Fruit fly (Drosophila melanogaster): ENCODE data around the gene CG13693.

Gene CG13693

DNA sequence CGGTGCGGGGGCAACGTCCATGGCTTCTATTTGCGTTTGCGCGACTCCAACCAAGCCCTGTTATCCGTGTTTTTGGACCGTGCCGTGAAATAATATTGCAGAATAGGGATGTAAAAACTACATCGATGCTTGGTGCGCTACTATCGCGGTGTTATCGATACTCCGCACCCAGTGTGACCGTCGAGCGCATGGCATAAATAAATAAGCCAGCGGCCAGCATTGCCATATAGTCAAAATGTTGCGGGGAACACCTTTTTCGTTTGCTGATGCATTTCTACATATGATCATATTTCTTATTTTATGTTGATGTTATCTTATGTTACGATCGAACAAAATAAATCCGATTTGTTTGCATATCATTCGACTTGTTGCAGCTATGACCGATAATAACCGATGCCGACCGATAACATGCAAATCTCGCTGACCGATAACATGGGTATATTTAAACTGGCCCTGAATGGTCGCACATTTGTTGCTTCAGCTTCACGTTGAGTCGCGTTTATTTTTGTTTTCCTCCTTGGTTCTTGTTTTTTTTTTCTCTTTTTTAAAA is 44.9 kb downstream of the CG13693 start, which contains the start of gene smo (continued):
- TF ChIP-seq gcm2 (GFP tag; optimal IDR thresholded peaks at IDR 0.05) (no peak), D (optimal IDR thresholded peaks at IDR 0.05) (peak; percentile 84), D (GFP tag; optimal IDR thresholded peaks at IDR 0.05) (no peak), CG8765 (GFP tag; IDR thresholded peaks at IDR 0.05) (no peak), CoRest (tag; optimal IDR thresholded peaks at IDR 0.05) (peak; percentile 39), chn (GFP tag; optimal IDR thresholded peaks at IDR 0.05) (peak; percentile 33), Dad (GFP tag; optimal IDR thresholded peaks at IDR 0.05) (no peak), CG10321 (GFP tag; IDR thresholded peaks at IDR 0.05) (no peak), CG2889 (GFP tag; IDR thresholded peaks at IDR 0.05) (no peak), eyg (GFP tag; optimal IDR thresholded peaks at IDR 0.05) (no peak), CG7963 (GFP tag; IDR thresholded peaks at IDR 0.05; ENCODE audit: partially characterized antibody) (peak; percentile 73), CG6791 (GFP tag; IDR thresholded peaks at IDR 0.05; ENCODE audit: partially characterized antibody) (peak; percentile 81; the same call in 2 of the 3 replicates), Atf6 (GFP tag; IDR thresholded peaks at IDR 0.05) (no peak), Sox100B (GFP tag; optimal IDR thresholded peaks at IDR 0.05) (no peak), Bteb2 (GFP tag; optimal IDR thresholded peaks at IDR 0.05) (peak; percentile 55), sima (GFP tag; optimal IDR thresholded peaks at IDR 0.05) (no peak), CG3995 (GFP tag; optimal IDR thresholded peaks at IDR 0.05) (peak; percentile 57), wdn (GFP tag; IDR thresholded peaks at IDR 0.05) (no peak), Atf3 (GFP tag; optimal IDR thresholded peaks at IDR 0.05) (peak; percentile 15), Ets97D (GFP tag; optimal IDR thresholded peaks at IDR 0.05) (peak; percentile 85), Six4 (GFP tag; optimal IDR thresholded peaks at IDR 0.05) (no peak), Abd-B (GFP tag; optimal IDR thresholded peaks at IDR 0.05) (peak; percentile 80), dysf (GFP tag; IDR thresholded peaks at IDR 0.05) (no peak), hkb (optimal IDR thresholded peaks at IDR 0.05) (peak; percentile 81), hkb (GFP tag; IDR thresholded peaks at IDR 0.05) (no peak), PHDP (tag; optimal IDR thresholded peaks at IDR 0.05) (peak; percentile 32), eve (GFP tag; optimal IDR thresholded peaks at IDR 0.05) (no peak), Dp (GFP tag; optimal IDR thresholded peaks at IDR 0.05) (peak; percentile 67), ranshi (GFP tag; IDR thresholded peaks at IDR 0.05) (no peak), Deaf1 (tag; optimal IDR thresholded peaks at IDR 0.05) (no peak), Rfx (GFP tag; IDR thresholded peaks at IDR 0.05) (peak; percentile 57; the same call in 1 of the 2 replicates), CG4282 (GFP tag; optimal IDR thresholded peaks at IDR 0.05) (no peak), CG12299 (tag; optimal IDR thresholded peaks at IDR 0.05) (no peak), dmrt11E (tag; optimal IDR thresholded peaks at IDR 0.05) (peak; percentile 34), sc (optimal IDR thresholded peaks at IDR 0.05) (no peak), sc (GFP tag; optimal IDR thresholded peaks at IDR 0.05) (no peak), CG15479 (GFP tag; optimal IDR thresholded peaks at IDR 0.05) (no peak), mirr (GFP tag; optimal IDR thresholded peaks at IDR 0.05) (no peak), nom (GFP tag; optimal IDR thresholded peaks at IDR 0.05) (peak; percentile 23), CG18619 (GFP tag; optimal IDR thresholded peaks at IDR 0.05) (no peak), CG9797 (GFP tag; optimal IDR thresholded peaks at IDR 0.05) (peak; percentile 96), vfl (GFP tag; optimal IDR thresholded peaks at IDR 0.05) (peak; percentile 3), CG10654 (GFP tag; optimal IDR thresholded peaks at IDR 0.05) (peak; percentile 56), Side (GFP tag; optimal IDR thresholded peaks at IDR 0.05) (peak; percentile 73), Blimp-1 (GFP tag; optimal IDR thresholded peaks at IDR 0.05) (no peak), jumu (GFP tag; optimal IDR thresholded peaks at IDR 0.05) (peak; percentile 61), Taf1 (GFP tag; IDR thresholded peaks at IDR 0.05) (no peak), CG8944 (GFP tag; optimal IDR thresholded peaks at IDR 0.05) (peak; percentile 54), NFAT (GFP tag; IDR thresholded peaks at IDR 0.05) (peak; percentile 32; the same call in 1 of the 2 replicates), CG6813 (GFP tag; optimal IDR thresholded peaks at IDR 0.05) (no peak), CG2199 (GFP tag; IDR thresholded peaks at IDR 0.05) (no peak), CG6175 (GFP tag; IDR thresholded peaks at IDR 0.05) (no peak)

Data from whole organism, embryonic.